Fruit fly (Drosophila melanogaster) whole organism, prepupa: ENCODE results near the gene CG4968.
A peak's percentile ranks its signal among the peaks of the same experiment; 100 is the strongest.

Source experiments
- Blimp-1 ChIP-seq: fragments of 200-800 bp; sonication (Bioruptor generic); optimal IDR thresholded peaks from 3 replicates; lab custom pipeline; 2017; ENCODE audit warnings: missing biosample characterization, missing genetic modification characterization, mild to moderate bottlenecking, moderate library complexity, missing genetic modification reagents
- CG11294 ChIP-seq: fragments of 200-800 bp; sonication (Bioruptor generic); IDR thresholded peaks from 2 replicates; pipeline ENCODE4 v1.3.6; 2022; ENCODE audit warnings: missing biosample characterization, missing genetic modification characterization
- CG11762 ChIP-seq: fragments of 200-800 bp; sonication (Bioruptor generic); optimal IDR thresholded peaks from 3 replicates; lab custom pipeline; 2016; ENCODE audit warnings: missing biosample characterization, missing genetic modification characterization; ENCODE audit not compliant: insufficient read depth
- CG11902 ChIP-seq: fragments of 200-800 bp; sonication (Bioruptor generic); optimal IDR thresholded peaks from 3 replicates; lab custom pipeline; 2016; ENCODE audit warnings: missing biosample characterization, missing genetic modification characterization
- CG15336 ChIP-seq: fragments of 200-800 bp; sonication (Bioruptor generic); IDR thresholded peaks from 2 replicates; pipeline ENCODE4 v1.3.6; 2022; ENCODE audit warnings: missing biosample characterization, missing genetic modification characterization
- CG1621 ChIP-seq: fragments of 200-800 bp; sonication (Bioruptor generic); optimal IDR thresholded peaks from 3 replicates; lab custom pipeline; 2018; ENCODE audit warnings: missing biosample characterization, mild to moderate bottlenecking, missing genetic modification characterization
- CG16779 ChIP-seq: fragments of 200-800 bp; sonication (Bioruptor generic); optimal IDR thresholded peaks from 3 replicates; lab custom pipeline; 2017; ENCODE audit warnings: missing biosample characterization, mild to moderate bottlenecking, missing genetic modification characterization
- CG3032 ChIP-seq: fragments of 200-800 bp; optimal IDR thresholded peaks from 2 replicates; lab custom pipeline; 2019; ENCODE audit warnings: missing biosample characterization, mild to moderate bottlenecking, missing genetic modification characterization, moderate library complexity
- CG31627 ChIP-seq: fragments of 200-800 bp; sonication (Bioruptor generic); optimal IDR thresholded peaks from 3 replicates; lab custom pipeline; 2016; ENCODE audit warnings: missing biosample characterization, missing genetic modification characterization
- CG32006 ChIP-seq: fragments of 200-800 bp; sonication (Bioruptor generic); optimal IDR thresholded peaks from 3 replicates; lab custom pipeline; 2017; ENCODE audit warnings: missing biosample characterization, mild to moderate bottlenecking, missing genetic modification characterization
- CG3919 ChIP-seq: fragments of 200-800 bp; sonication (Bioruptor generic); optimal IDR thresholded peaks from 3 replicates; lab custom pipeline; 2016; ENCODE audit warnings: missing biosample characterization, missing genetic modification characterization
- CG6163 ChIP-seq: fragments of 200-800 bp; sonication (Bioruptor generic); IDR thresholded peaks from 3 replicates; pipeline ENCODE4 v1.3.6; 2022; ENCODE audit warnings: missing biosample characterization, missing genetic modification characterization
- CG6276 ChIP-seq: fragments of 200-800 bp; sonication (Bioruptor generic); optimal IDR thresholded peaks from 2 replicates; lab custom pipeline; 2017; ENCODE audit warnings: missing biosample characterization, mild to moderate bottlenecking, missing genetic modification characterization
- CG6854 ChIP-seq: fragments of 200-800 bp; sonication (Bioruptor generic); optimal IDR thresholded peaks from 2 replicates; lab custom pipeline; 2017; ENCODE audit warnings: missing biosample characterization, mild to moderate bottlenecking, missing genetic modification characterization
- CG7368 ChIP-seq: fragments of 200-800 bp; sonication (Bioruptor generic); optimal IDR thresholded peaks from 3 replicates; lab custom pipeline; 2016; ENCODE audit warnings: missing biosample characterization, missing genetic modification characterization
- CG8119 ChIP-seq: fragments of 200-800 bp; sonication (Bioruptor generic); IDR thresholded peaks from 3 replicates; pipeline ENCODE4 v1.3.6; 2022; ENCODE audit warnings: missing biosample characterization, missing genetic modification characterization
- Eip75B ChIP-seq: fragments of 200-800 bp; sonication (Bioruptor generic); optimal IDR thresholded peaks from 3 replicates; lab custom pipeline; 2016; ENCODE audit warnings: missing biosample characterization, missing genetic modification characterization
- Eip78C ChIP-seq: fragments of 200-800 bp; sonication (Bioruptor generic); peaks from one replicate; lab custom pipeline; 2016; ENCODE audit warnings: missing biosample characterization, missing genetic modification characterization
- Eip93F ChIP-seq: fragments of 200-800 bp; sonication (Bioruptor generic); optimal IDR thresholded peaks from 2 replicates; lab custom pipeline; 2016; ENCODE audit warnings: missing biosample characterization, mild to moderate bottlenecking, missing genetic modification characterization
- Ets96B ChIP-seq: fragments of 200-800 bp; optimal IDR thresholded peaks from 2 replicates; lab custom pipeline; 2019; ENCODE audit warnings: missing biosample characterization, mild to moderate bottlenecking, missing genetic modification characterization, moderate library complexity
- Hr39 ChIP-seq: fragments of 200-800 bp; sonication (Bioruptor generic); optimal IDR thresholded peaks from 2 replicates; lab custom pipeline; 2016; ENCODE audit warnings: missing biosample characterization, missing genetic modification characterization
- Hr4 ChIP-seq: fragments of 200-800 bp; sonication (Bioruptor generic); optimal IDR thresholded peaks from 3 replicates; lab custom pipeline; 2016; ENCODE audit warnings: missing biosample characterization, missing genetic modification characterization
- Lpt ChIP-seq: fragments of 200-800 bp; sonication (Bioruptor generic); optimal IDR thresholded peaks from 3 replicates; lab custom pipeline; 2016; ENCODE audit warnings: missing biosample characterization, missing genetic modification characterization
- OdsH ChIP-seq: fragments of 200-800 bp; sonication (Bioruptor generic); optimal IDR thresholded peaks from 3 replicates; lab custom pipeline; 2016; ENCODE audit warnings: missing biosample characterization, missing genetic modification characterization
- Smox ChIP-seq: fragments of 200-800 bp; sonication (Bioruptor generic); optimal IDR thresholded peaks from 3 replicates; lab custom pipeline; 2016; ENCODE audit warnings: missing biosample characterization, missing genetic modification characterization
- Sox15 ChIP-seq: fragments of 200-800 bp; sonication (Bioruptor generic); optimal IDR thresholded peaks from 3 replicates; lab custom pipeline; 2016; ENCODE audit warnings: missing biosample characterization, missing genetic modification characterization
- achi ChIP-seq: fragments of 200-800 bp; sonication (Bioruptor generic); optimal IDR thresholded peaks from 3 replicates; lab custom pipeline; 2016; ENCODE audit warnings: missing biosample characterization, missing genetic modification characterization
- cyc ChIP-seq: fragments of 200-800 bp; sonication (Bioruptor generic); optimal IDR thresholded peaks from 3 replicates; lab custom pipeline; 2016; ENCODE audit warnings: missing biosample characterization, missing genetic modification characterization
- dac ChIP-seq: fragments of 200-800 bp; sonication (Bioruptor generic); optimal IDR thresholded peaks from 2 replicates; lab custom pipeline; 2017; ENCODE audit warnings: missing biosample characterization, mild to moderate bottlenecking, missing genetic modification characterization
- dsx ChIP-seq: fragments of 200-800 bp; optimal IDR thresholded peaks from 3 replicates; lab custom pipeline; 2019; ENCODE audit warnings: missing biosample characterization, mild to moderate bottlenecking, missing genetic modification characterization, moderate library complexity; ENCODE audit not compliant: poor library complexity, severe bottlenecking
- eg ChIP-seq: fragments of 200-800 bp; sonication (Bioruptor generic); IDR thresholded peaks from 3 replicates; pipeline ENCODE4 v1.3.6; 2022; ENCODE audit warnings: missing biosample characterization, missing genetic modification characterization
- esn ChIP-seq: fragments of 200-800 bp; sonication (Bioruptor generic); optimal IDR thresholded peaks from 2 replicates; lab custom pipeline; 2016; ENCODE audit warnings: missing biosample characterization, mild to moderate bottlenecking, missing genetic modification characterization, moderate library complexity
- fd85E ChIP-seq: fragments of 200-800 bp; sonication (Bioruptor generic); optimal IDR thresholded peaks from 3 replicates; lab custom pipeline; 2016; ENCODE audit warnings: missing biosample characterization, missing genetic modification characterization
- fkh ChIP-seq: fragments of 200-800 bp; sonication (Bioruptor generic); optimal IDR thresholded peaks from 3 replicates; lab custom pipeline; 2017; ENCODE audit warnings: missing biosample characterization, mild to moderate bottlenecking, missing genetic modification characterization, moderate library complexity
- spab ChIP-seq: fragments of 200-800 bp; sonication (Bioruptor generic); optimal IDR thresholded peaks from 2 replicates; lab custom pipeline; 2017; ENCODE audit warnings: missing biosample characterization, mild to moderate bottlenecking, missing genetic modification characterization, missing genetic modification reagents
- ss ChIP-seq, 2 experiments: fragments of 200-800 bp; sonication (Bioruptor generic); optimal IDR thresholded peaks; 2 replicates in 1 of 2; 3 replicates in 1 of 2; lab custom pipeline; 2017 to 2018; ENCODE audit warnings: mild to moderate bottlenecking in 2 of 2, missing biosample characterization in 2 of 2, missing genetic modification characterization in 2 of 2, moderate library complexity in 1 of 2
- svp ChIP-seq: fragments of 200-800 bp; sonication (Bioruptor generic); peaks from one replicate; lab custom pipeline; 2016; ENCODE audit warnings: missing biosample characterization, missing genetic modification characterization
- topi ChIP-seq: fragments of 200-800 bp; sonication (Bioruptor generic); optimal IDR thresholded peaks from 3 replicates; lab custom pipeline; 2016; ENCODE audit warnings: missing biosample characterization, missing genetic modification characterization
- vri ChIP-seq: fragments of 200-800 bp; sonication (Bioruptor generic); optimal IDR thresholded peaks from 3 replicates; lab custom pipeline; 2016; ENCODE audit warnings: missing biosample characterization, mild to moderate bottlenecking, missing genetic modification characterization

Gene CG4968

dm6 chr2L:10265129-10265528, 41.6 kb upstream of the CG4968 start, which contains the start of gene Mob3:
Mob3 (plus strand) TSS chr2L:10265336.
- peak; percentile 30 for TF ChIP-seq esn (GFP tag; lab: Kevin White, UChicago)
- peak; percentile 43 for TF ChIP-seq fkh (GFP tag; lab: Kevin White, UChicago)
- TF ChIP-seq Eip78C (GFP tag; lab: Kevin White, UChicago) = no peak

- TF ChIP-seq Lpt (no peak), dsx (GFP tag; lab: Kevin White, UChicago) (no peak), fkh (GFP tag; lab: Kevin White, UChicago) (peak; percentile 78)
Observed at dm6 chr2L:10266511-10266910, 40.2 kb upstream of the CG4968 start, which contains the start of gene CG4953. CG4953 (plus strand) TSS chr2L:10266703.

- TF ChIP-seq CG7368 (no peak), Ets96B (tag; lab: Kevin White, UChicago) (no peak), CG6163 (GFP tag; lab: Robert Waterston, UW) (no peak), Hr4 (no peak), CG11902 (GFP tag; lab: Kevin White, UChicago) (no peak), dac (no peak)
Observed at dm6 chr2L:10268688-10269087, 38.0 kb upstream of the CG4968 start, which contains the start of gene CG4957. CG4957 (plus strand) TSS chr2L:10268872.

DNA sequence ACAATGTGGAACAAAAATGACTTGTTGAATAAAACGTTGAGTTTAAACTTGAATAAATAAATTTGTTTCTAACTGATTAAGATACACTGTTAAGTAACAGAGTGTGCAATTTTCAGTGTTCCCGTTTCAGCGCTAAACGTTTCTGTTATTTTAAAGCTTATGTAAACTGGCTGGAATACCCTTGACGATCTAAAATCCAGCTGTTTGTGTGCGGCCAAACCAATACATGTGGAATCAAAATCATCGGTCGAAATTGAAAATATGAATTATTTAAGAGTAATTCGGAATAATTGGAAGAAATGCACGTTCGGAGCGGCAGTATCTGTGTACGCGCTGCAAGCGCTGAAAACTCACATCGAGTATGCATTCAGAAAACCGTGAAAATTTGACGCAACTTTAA, 36.9 kb upstream of the CG4968 start, which contains the start of gene Mulk:
Gene Mulk (plus strand): TSS at position 198 of the 400 bp plus-strand sequence.
- TF ChIP-seq esn (GFP tag; lab: Kevin White, UChicago) = no peak
- TF ChIP-seq CG3032 (tag; lab: Kevin White, UChicago) = no peak
- no peak for TF ChIP-seq spab (GFP tag; lab: Kevin White, UChicago)
- no peak for TF ChIP-seq CG6276 (GFP tag; lab: Kevin White, UChicago)
- no peak for TF ChIP-seq topi
- no peak for TF ChIP-seq CG16779 (tag; lab: Kevin White, UChicago)
- no peak for TF ChIP-seq fd85E (GFP tag; lab: Kevin White, UChicago)

DNA sequence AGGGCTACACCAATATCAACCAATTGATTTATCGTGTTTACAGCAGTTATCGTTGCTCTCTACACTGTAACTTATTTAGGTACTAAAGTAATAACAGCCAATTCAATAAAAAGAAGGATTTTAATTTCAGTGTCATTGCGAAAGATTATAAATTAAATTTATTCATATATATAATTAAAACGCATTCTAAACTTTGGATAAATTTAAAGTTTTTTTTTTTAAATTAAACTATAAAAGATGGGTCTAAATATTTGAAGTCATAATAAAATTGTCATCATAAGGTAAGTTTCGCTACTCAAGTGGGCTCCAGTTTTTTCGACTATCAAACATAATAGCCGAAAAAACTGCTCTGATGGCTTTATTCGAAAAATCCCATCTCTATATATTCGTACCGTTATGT, 34.5 kb upstream of the CG4968 start, which contains the start of gene trk:
Gene trk (minus strand): TSS at position 101 of the 400 bp plus-strand sequence.
- TF ChIP-seq topi (no peak), Blimp-1 (GFP tag; lab: Kevin White, UChicago) (no peak), Eip75B (no peak), fkh (GFP tag; lab: Kevin White, UChicago) (no peak), Smox (no peak), esn (GFP tag; lab: Kevin White, UChicago) (no peak), ss (GFP tag; optimal IDR thresholded peaks at IDR 0.05; lab: Kevin White, UChicago) (no peak), CG6163 (GFP tag; lab: Robert Waterston, UW) (no peak), Eip78C (GFP tag; lab: Kevin White, UChicago) (no peak), CG1621 (tag; lab: Kevin White, UChicago) (no peak), cyc (GFP tag; lab: Kevin White, UChicago) (no peak), CG8119 (GFP tag; lab: Robert Waterston, UW) (no peak), CG3919 (GFP tag; lab: Kevin White, UChicago) (no peak)

- TF ChIP-seq eg (GFP tag; lab: Robert Waterston, UW) = no peak; the same call in 2 of the 3 replicates
- no peak for TF ChIP-seq Sox15
- no peak for TF ChIP-seq achi (GFP tag; lab: Kevin White, UChicago)
- no peak for TF ChIP-seq Hr39 (GFP tag; lab: Kevin White, UChicago)
- no peak for TF ChIP-seq Eip93F (GFP tag; lab: Kevin White, UChicago)
- peak; percentile 82 for TF ChIP-seq CG15336
- no peak for TF ChIP-seq esn (GFP tag; lab: Kevin White, UChicago)
- TF ChIP-seq Smox = no peak
- TF ChIP-seq fkh (GFP tag; lab: Kevin White, UChicago) = peak; percentile 21
- TF ChIP-seq CG7368 = no peak
- no peak for TF ChIP-seq vri (GFP tag; lab: Kevin White, UChicago)
- TF ChIP-seq svp (GFP tag; lab: Kevin White, UChicago) = no peak
- TF ChIP-seq OdsH (GFP tag; lab: Kevin White, UChicago) = no peak
- peak; percentile 37 for TF ChIP-seq CG6854 (GFP tag; lab: Kevin White, UChicago)
- no peak for TF ChIP-seq CG3919 (GFP tag; lab: Kevin White, UChicago)
- TF ChIP-seq CG6276 (GFP tag; lab: Kevin White, UChicago) = no peak
- peak; percentile 5 for TF ChIP-seq fd85E (GFP tag; lab: Kevin White, UChicago)
- TF ChIP-seq CG11294 (GFP tag; lab: Robert Waterston, UW) = peak; percentile 42; the same call in 1 of the 2 replicates
- TF ChIP-seq dsx (GFP tag; lab: Kevin White, UChicago) = no peak
- TF ChIP-seq CG11762 = no peak
- TF ChIP-seq CG31627 (GFP tag; lab: Kevin White, UChicago) = no peak
- TF ChIP-seq dac = no peak
- TF ChIP-seq topi = no peak
- no peak for TF ChIP-seq CG32006 (GFP tag; lab: Kevin White, UChicago)
Observed at dm6 chr2L:10276436-10276835, 30.3 kb upstream of the CG4968 start.
